Worm (Caenorhabditis elegans): ENCODE data around the gene pfd-4.
"Not testable (repeated sequence)": the region's sequence is repeated elsewhere in the genome, so short reads cannot be mapped to it uniquely, and the experiment has no call there.

ce11 chrIV:11324741-11325140 is 9.7 kb downstream of the pfd-4 start, which contains the start of gene his-48:
- TF ChIP-seq ama-1 (optimal IDR thresholded peaks at IDR 0.05); pes-1 (GFP tag; IDR thresholded peaks at IDR 0.05); ceh-36 (tag; optimal IDR thresholded peaks at IDR 0.05); hnd-1 (tag; optimal IDR thresholded peaks at IDR 0.05); hmg-4 (GFP tag; optimal IDR thresholded peaks at IDR 0.05); scrt-1 (GFP tag; IDR thresholded peaks at IDR 0.05); ceh-13 (GFP tag; optimal IDR thresholded peaks at IDR 0.05); tra-4 (tag; optimal IDR thresholded peaks at IDR 0.05); tbx-11 (GFP tag; IDR thresholded peaks at IDR 0.05); aly-1 (tag; optimal IDR thresholded peaks at IDR 0.05); F13C5.2 (tag; optimal IDR thresholded peaks at IDR 0.05); ets-7 (tag; optimal IDR thresholded peaks at IDR 0.05): not testable (repeated sequence)
- peak; percentile 11; the same call in 1 of the 2 replicates for TF ChIP-seq flt-1 (GFP tag; IDR thresholded peaks at IDR 0.05)

Data from whole organism, early embryonic.